Worm (Caenorhabditis elegans) whole organism, L4 larva: ENCODE results near the gene scp-1.

ENCODE experiments used
- T26A8.4 ChIP-seq: fragments of 200-800 bp; sonication (Bioruptor generic); IDR thresholded peaks from 2 replicates; pipeline ENCODE4 v1.3.6; 2022; ENCODE audit warnings: missing genetic modification characterization, missing compliant biosample characterization
- Y48G9A.11 ChIP-seq: fragments of 200-800 bp; sonication (Bioruptor generic); IDR thresholded peaks from 2 replicates; pipeline ENCODE4 v1.3.6; 2022; ENCODE audit warnings: missing genetic modification reagents, missing genetic modification characterization, missing compliant biosample characterization
- Y75B8A.6 ChIP-seq: fragments of 200-800 bp; sonication (Bioruptor generic); IDR thresholded peaks from 2 replicates; pipeline ENCODE4 v1.3.6; 2022; ENCODE audit warnings: missing genetic modification reagents, missing genetic modification characterization, missing compliant biosample characterization
- aha-1 ChIP-seq: fragments of 150-350 bp; peaks from one replicate; lab custom pipeline; 2014; ENCODE audit warnings: missing biosample characterization, missing genetic modification characterization
- attf-4 ChIP-seq: sonication (generic microtip); optimal IDR thresholded peaks from 3 replicates; lab custom pipeline; 2017; ENCODE audit warnings: missing biosample characterization, missing genetic modification characterization
- ceh-20 ChIP-seq: fragments of 200-800 bp; sonication (Bioruptor generic); IDR thresholded peaks from 2 replicates; pipeline ENCODE4 v1.3.6; 2022; ENCODE audit warnings: missing genetic modification reagents, missing genetic modification characterization, missing compliant biosample characterization
- ceh-28 ChIP-seq: fragments of 150-350 bp; optimal IDR thresholded peaks from 2 replicates; lab custom pipeline; 2014; ENCODE audit warnings: missing biosample characterization, missing genetic modification reagents, missing genetic modification characterization
- ceh-62 ChIP-seq: sonication (generic microtip); optimal IDR thresholded peaks from 2 replicates; lab custom pipeline; 2017; ENCODE audit warnings: missing biosample characterization, missing genetic modification characterization
- ceh-82 ChIP-seq: sonication (generic microtip); optimal IDR thresholded peaks from 2 replicates; lab custom pipeline; 2017; ENCODE audit warnings: missing biosample characterization, missing genetic modification characterization
- ces-1 ChIP-seq: fragments of 150-350 bp; sonication (generic microtip); optimal IDR thresholded peaks from 4 replicates; lab custom pipeline; 2014; ENCODE audit warnings: missing biosample characterization, missing genetic modification reagents, missing genetic modification characterization
- dmd-6 ChIP-seq: fragments of 200-800 bp; sonication (Bioruptor generic); IDR thresholded peaks from 2 replicates; pipeline ENCODE4 v1.3.6; 2022; ENCODE audit warnings: missing genetic modification reagents, missing genetic modification characterization, missing compliant biosample characterization
- dmd-8 ChIP-seq: fragments of 200-800 bp; sonication (Bioruptor generic); IDR thresholded peaks from 2 replicates; pipeline ENCODE4 v1.3.6; 2022; ENCODE audit warnings: missing genetic modification characterization, missing compliant biosample characterization
- dve-1 ChIP-seq: sonication (generic microtip); optimal IDR thresholded peaks from 2 replicates; lab custom pipeline; 2017; ENCODE audit warnings: antibody characterized with exemption, mild to moderate bottlenecking, missing genetic modification characterization, missing compliant biosample characterization; ENCODE audit not compliant: insufficient read depth
- egl-27 ChIP-seq: sonication (generic microtip); optimal IDR thresholded peaks from 3 replicates; lab custom pipeline; 2017; ENCODE audit warnings: missing biosample characterization, missing genetic modification reagents, missing genetic modification characterization
- fkh-10 ChIP-seq: fragments of 150-350 bp; optimal IDR thresholded peaks from 2 replicates; lab custom pipeline; 2014; ENCODE audit warnings: missing biosample characterization, missing genetic modification reagents, missing genetic modification characterization
- hlh-11 ChIP-seq: fragments of 200-800 bp; sonication (Bioruptor generic); optimal IDR thresholded peaks from 2 replicates; lab custom pipeline; 2018; ENCODE audit warnings: mild to moderate bottlenecking, missing genetic modification characterization, missing compliant biosample characterization
- hlh-30 ChIP-seq: sonication (generic microtip); optimal IDR thresholded peaks from 2 replicates; lab custom pipeline; 2017; ENCODE audit warnings: antibody characterized with exemption, mild to moderate bottlenecking, missing genetic modification characterization, missing compliant biosample characterization; ENCODE audit not compliant: insufficient read depth
- hmg-1.1 ChIP-seq: fragments of 200-800 bp; sonication (Bioruptor generic); IDR thresholded peaks from 2 replicates; pipeline ENCODE4 v1.3.6; 2022; ENCODE audit warnings: missing genetic modification reagents, missing genetic modification characterization, missing compliant biosample characterization
- lin-39 ChIP-seq: fragments of 150-350 bp; optimal IDR thresholded peaks from 2 replicates; lab custom pipeline; 2014; ENCODE audit warnings: missing biosample characterization, missing genetic modification reagents, missing genetic modification characterization
- mdl-1 ChIP-seq, 2 experiments: fragments of 150-350 bp in 1 of 2; sonication (generic microtip) in 1 of 2; optimal IDR thresholded peaks; 2 replicates each; lab custom pipeline; 2014 to 2017; ENCODE audit warnings: missing biosample characterization in 2 of 2, missing genetic modification characterization in 2 of 2
- mdt-29 ChIP-seq: fragments of 200-800 bp; sonication (Bioruptor generic); IDR thresholded peaks from 2 replicates; pipeline ENCODE4 v1.3.6; 2022; ENCODE audit warnings: missing genetic modification reagents, missing genetic modification characterization, missing compliant biosample characterization
- mes-2 ChIP-seq: sonication (generic microtip); optimal IDR thresholded peaks from 2 replicates; lab custom pipeline; 2016; ENCODE audit warnings: missing genotype, mild to moderate bottlenecking, missing genetic modification characterization, missing compliant biosample characterization; ENCODE audit not compliant: poor library complexity, severe bottlenecking
- mxl-3 ChIP-seq: fragments of 200-800 bp; sonication (Bioruptor generic); optimal IDR thresholded peaks from 2 replicates; lab custom pipeline; 2018; ENCODE audit warnings: mild to moderate bottlenecking, missing genetic modification characterization, missing compliant biosample characterization
- nhr-11 ChIP-seq: fragments of 150-350 bp; optimal IDR thresholded peaks from 2 replicates; lab custom pipeline; 2014; ENCODE audit warnings: missing biosample characterization, missing genetic modification characterization
- nhr-25 ChIP-seq: sonication (generic microtip); optimal IDR thresholded peaks from 2 replicates; lab custom pipeline; 2017; ENCODE audit warnings: missing genetic modification characterization, mild to moderate bottlenecking, missing compliant biosample characterization, antibody characterized with exemption, moderate library complexity, borderline replicate concordance; ENCODE audit not compliant: insufficient read depth
- nhr-28 ChIP-seq: fragments of 150-350 bp; optimal IDR thresholded peaks from 2 replicates; lab custom pipeline; 2014; ENCODE audit warnings: missing biosample characterization, missing genetic modification characterization
- nhr-77 ChIP-seq: fragments of 150-350 bp; optimal IDR thresholded peaks from 2 replicates; lab custom pipeline; 2014; ENCODE audit warnings: missing biosample characterization, missing genetic modification characterization
- php-3 ChIP-seq: fragments of 200-800 bp; sonication (Bioruptor generic); IDR thresholded peaks from 2 replicates; pipeline ENCODE4 v1.3.6; 2022; ENCODE audit warnings: missing genetic modification reagents, missing genetic modification characterization, missing compliant biosample characterization
- rbr-2 ChIP-seq: sonication (generic microtip); optimal IDR thresholded peaks from 2 replicates; lab custom pipeline; 2016; ENCODE audit warnings: missing genotype, missing genetic modification characterization, missing compliant biosample characterization
- vab-7 ChIP-seq: fragments of 200-800 bp; sonication (Bioruptor generic); IDR thresholded peaks from 2 replicates; pipeline ENCODE4 v1.3.6; 2022; ENCODE audit warnings: missing genetic modification reagents, missing genetic modification characterization, missing compliant biosample characterization
- zip-11 ChIP-seq: fragments of 200-800 bp; sonication (Bioruptor generic); IDR thresholded peaks from 2 replicates; pipeline ENCODE4 v1.3.6; 2022; ENCODE audit warnings: missing genetic modification characterization, missing compliant biosample characterization
- ztf-11 ChIP-seq: fragments of 150-350 bp; optimal IDR thresholded peaks from 2 replicates; lab custom pipeline; 2014; ENCODE audit warnings: missing biosample characterization, missing genetic modification characterization

scp-1 gene

ce11 chrII:9333034-9333433 lies 780 bp upstream of the scp-1 start:
- TF ChIP-seq dmd-8 (GFP tag; lab: Robert Waterston, UW) (no peak), ceh-82 (tag; lab: Kevin White, UChicago) (no peak), egl-27 (no peak), ztf-11 (tag; lab: Kevin White, UChicago) (no peak)

ce11 chrII:9336651-9337050 lies 2.8 kb downstream of the scp-1 start:
- TF ChIP-seq mxl-3 (GFP tag; lab: Kevin White, UChicago): peak; percentile 12
- peak; percentile 59; the same call in 1 of the 2 replicates for TF ChIP-seq mdt-29 (GFP tag; lab: Robert Waterston, UW)
- no peak for TF ChIP-seq mes-2

ce11 chrII:9338859-9339258 lies 5.0 kb downstream of the scp-1 start, which contains the start of gene ttll-12:
Gene ttll-12 (plus strand): TSS chrII:9338997.
- no peak for TF ChIP-seq Y48G9A.11 (GFP tag; lab: Robert Waterston, UW)

DNA sequence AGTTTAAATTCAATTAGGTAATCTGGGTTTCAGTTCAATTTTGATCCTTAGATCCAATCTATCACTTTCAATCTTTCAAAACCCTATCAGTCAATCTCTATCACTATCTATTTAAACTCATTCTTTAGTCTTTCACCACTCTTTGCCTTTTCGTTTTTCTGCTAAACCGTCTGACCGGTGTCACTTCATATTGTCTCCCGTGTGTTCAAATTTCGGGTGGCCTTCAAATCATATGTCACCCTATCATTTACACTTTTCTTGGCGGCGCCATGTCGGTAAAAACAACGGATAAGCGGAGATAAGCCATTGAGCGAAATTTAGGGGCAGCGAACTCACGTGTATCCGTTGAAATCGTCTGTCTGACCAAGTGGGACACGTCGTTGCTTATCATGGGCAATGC lies 10.1 kb downstream of the scp-1 start:
- TF ChIP-seq dmd-6 (GFP tag; lab: Robert Waterston, UW): peak; percentile 10; the same call in 1 of the 2 replicates
- TF ChIP-seq nhr-28: peak; percentile 82
- TF ChIP-seq nhr-25 (tag; lab: Kevin White, UChicago): peak; percentile 1
- TF ChIP-seq hlh-30 (tag; lab: Kevin White, UChicago): peak; percentile 83
- TF ChIP-seq nhr-77 (tag; lab: Kevin White, UChicago): no peak
- TF ChIP-seq ceh-20 (GFP tag; lab: Robert Waterston, UW): no peak
- peak in 1 of 2 experiments; percentile 79 for TF ChIP-seq mdl-1 (tag; optimal IDR thresholded peaks at IDR 0.05; lab: Kevin White, UChicago)
- no peak for TF ChIP-seq attf-4 (tag; lab: Kevin White, UChicago)
- TF ChIP-seq hlh-11 (tag; lab: Kevin White, UChicago): peak; percentile 53
- peak; percentile 83 for TF ChIP-seq mxl-3 (GFP tag; lab: Kevin White, UChicago)
- TF ChIP-seq ces-1 (GFP tag; lab: Kevin White, UChicago): no peak
- no peak for TF ChIP-seq ceh-62 (tag; lab: Kevin White, UChicago)

- TF ChIP-seq Y75B8A.6 (GFP tag; lab: Robert Waterston, UW) (no peak), nhr-28 (peak; percentile 39), aha-1 (tag; lab: Kevin White, UChicago) (peak; percentile 37), php-3 (no peak)
Observed at ce11 chrII:9345116-9345515, 11.3 kb downstream of the scp-1 start.

- TF ChIP-seq T26A8.4 (GFP tag; lab: Robert Waterston, UW) (no peak), fkh-10 (GFP tag; lab: Kevin White, UChicago) (no peak), dve-1 (tag; lab: Kevin White, UChicago) (no peak), hmg-1.1 (GFP tag; lab: Robert Waterston, UW) (no peak), ceh-28 (tag; lab: Kevin White, UChicago) (no peak), nhr-11 (no peak), hlh-30 (tag; lab: Kevin White, UChicago) (no peak), vab-7 (GFP tag; lab: Robert Waterston, UW) (no peak), dmd-8 (GFP tag; lab: Robert Waterston, UW) (no peak), lin-39 (no peak), rbr-2 (tag; lab: Kevin White, UChicago) (no peak), zip-11 (GFP tag; lab: Robert Waterston, UW) (no peak), nhr-77 (tag; lab: Kevin White, UChicago) (no peak)
- TF ChIP-seq, all 104 proteins: peak for 0
Observed at ce11 chrII:9345794-9346193, 12.0 kb downstream of the scp-1 start.
